Worm (Caenorhabditis elegans) whole organism, L4 larva: ENCODE measurements around the gene snt-2.

Experiments
- F26F4.8 ChIP-seq: fragments of 200-800 bp; sonication (Bioruptor generic); conservative IDR thresholded peaks from 2 replicates; pipeline ENCODE4 v1.3.6; 2022; ENCODE audit warnings: missing genetic modification characterization, missing compliant biosample characterization
- F37D6.2 ChIP-seq: sonication (generic microtip); optimal IDR thresholded peaks from 2 replicates; lab custom pipeline; 2016; ENCODE audit warnings: mild to moderate bottlenecking, missing genetic modification characterization, missing compliant biosample characterization
- F44E2.7 ChIP-seq: fragments of 200-800 bp; sonication (Bioruptor generic); IDR thresholded peaks from 2 replicates; pipeline ENCODE4 v2.1.2; 2022; ENCODE audit warnings: missing genetic modification characterization, missing compliant biosample characterization
- T20F7.1 ChIP-seq: fragments of 200-800 bp; sonication (Bioruptor generic); optimal IDR thresholded peaks from 2 replicates; lab custom pipeline; 2018; ENCODE audit warnings: mild to moderate bottlenecking, missing genetic modification characterization, missing compliant biosample characterization
- T26A8.4 ChIP-seq: fragments of 200-800 bp; sonication (Bioruptor generic); IDR thresholded peaks from 2 replicates; pipeline ENCODE4 v1.3.6; 2022; ENCODE audit warnings: missing genetic modification characterization, missing compliant biosample characterization
- Y5F2A.4 ChIP-seq: fragments of 200-800 bp; sonication (Bioruptor generic); optimal IDR thresholded peaks from 2 replicates; lab custom pipeline; 2018; ENCODE audit warnings: mild to moderate bottlenecking, missing genetic modification characterization, missing compliant biosample characterization
- ZK546.5 ChIP-seq, 2 experiments: sonication (generic microtip); optimal IDR thresholded peaks; 2 replicates each; lab custom pipeline; 2017; ENCODE audit warnings: missing biosample characterization in 2 of 2, missing genetic modification characterization in 2 of 2
- aha-1 ChIP-seq: fragments of 150-350 bp; peaks from one replicate; lab custom pipeline; 2014; ENCODE audit warnings: missing biosample characterization, missing genetic modification characterization
- daf-8 ChIP-seq: fragments of 200-800 bp; sonication (Bioruptor generic); IDR thresholded peaks from 2 replicates; pipeline ENCODE4 v1.3.6; 2022; ENCODE audit warnings: missing genetic modification characterization, missing compliant biosample characterization
- dmd-9 ChIP-seq: fragments of 200-800 bp; sonication (Bioruptor generic); IDR thresholded peaks from 2 replicates; pipeline ENCODE4 v1.3.6; 2022; ENCODE audit warnings: missing genetic modification reagents, missing genetic modification characterization, missing compliant biosample characterization
- egl-27 ChIP-seq: sonication (generic microtip); optimal IDR thresholded peaks from 3 replicates; lab custom pipeline; 2017; ENCODE audit warnings: missing biosample characterization, missing genetic modification reagents, missing genetic modification characterization
- lin-13 ChIP-seq: fragments of 150-350 bp; optimal IDR thresholded peaks from 2 replicates; lab custom pipeline; 2014; ENCODE audit warnings: missing biosample characterization, missing genetic modification reagents, missing genetic modification characterization
- lin-15B ChIP-seq: fragments of 150-350 bp; sonication (generic microtip); optimal IDR thresholded peaks from 3 replicates; lab custom pipeline; 2014; ENCODE audit warnings: missing biosample characterization, missing genetic modification characterization
- lin-29 ChIP-seq: fragments of 200-800 bp; sonication (Bioruptor generic); IDR thresholded peaks from 2 replicates; pipeline ENCODE4 v1.3.6; 2022; ENCODE audit warnings: missing genetic modification reagents, missing genetic modification characterization, missing compliant biosample characterization
- madf-5 ChIP-seq, 2 experiments: fragments of 200-800 bp; sonication (Bioruptor generic); IDR thresholded peaks; 2 replicates each; pipeline ENCODE4 v1.3.6; 2022; ENCODE audit warnings: missing compliant biosample characterization in 2 of 2, missing genetic modification characterization in 2 of 2
- mdl-1 ChIP-seq, 2 experiments: fragments of 150-350 bp in 1 of 2; sonication (generic microtip) in 1 of 2; optimal IDR thresholded peaks; 2 replicates each; lab custom pipeline; 2014 to 2017; ENCODE audit warnings: missing biosample characterization in 2 of 2, missing genetic modification characterization in 2 of 2
- mxl-2 ChIP-seq: fragments of 200-800 bp; sonication (Bioruptor generic); conservative IDR thresholded peaks from 2 replicates; pipeline ENCODE4 v1.3.6; 2022; ENCODE audit warnings: missing genetic modification reagents, missing genetic modification characterization, missing compliant biosample characterization
- mxl-3 ChIP-seq: fragments of 200-800 bp; sonication (Bioruptor generic); optimal IDR thresholded peaks from 2 replicates; lab custom pipeline; 2018; ENCODE audit warnings: mild to moderate bottlenecking, missing genetic modification characterization, missing compliant biosample characterization
- nhr-10 ChIP-seq: fragments of 150-350 bp; optimal IDR thresholded peaks from 2 replicates; lab custom pipeline; 2014; ENCODE audit warnings: missing biosample characterization, missing genetic modification characterization
- nhr-11 ChIP-seq: fragments of 150-350 bp; optimal IDR thresholded peaks from 2 replicates; lab custom pipeline; 2014; ENCODE audit warnings: missing biosample characterization, missing genetic modification characterization
- nhr-237 ChIP-seq: sonication (generic microtip); optimal IDR thresholded peaks from 2 replicates; lab custom pipeline; 2017; ENCODE audit warnings: missing biosample characterization, missing genetic modification characterization
- nhr-41 ChIP-seq: fragments of 200-800 bp; sonication (Bioruptor generic); IDR thresholded peaks from 2 replicates; pipeline ENCODE4 v1.3.6; 2022; ENCODE audit warnings: missing genetic modification reagents, missing genetic modification characterization, missing compliant biosample characterization
- nhr-42 ChIP-seq: fragments of 200-800 bp; sonication (Bioruptor generic); IDR thresholded peaks from 2 replicates; pipeline ENCODE4 v1.3.6; 2022; ENCODE audit warnings: missing genetic modification characterization, missing compliant biosample characterization
- saeg-2 ChIP-seq: fragments of 200-800 bp; sonication (Bioruptor generic); IDR thresholded peaks from 2 replicates; pipeline ENCODE4 v1.3.6; 2022; ENCODE audit warnings: missing genetic modification reagents, missing genetic modification characterization, missing compliant biosample characterization
- set-16 ChIP-seq: fragments of 200-800 bp; sonication (Bioruptor generic); IDR thresholded peaks from 2 replicates; pipeline ENCODE4 v1.3.6; 2022; ENCODE audit warnings: missing genetic modification reagents, missing genetic modification characterization, missing compliant biosample characterization
- skn-1 ChIP-seq: fragments of 150-350 bp; optimal IDR thresholded peaks from 2 replicates; lab custom pipeline; 2014; ENCODE audit warnings: missing biosample characterization, missing genetic modification characterization
- snpc-4 ChIP-seq: fragments of 150-350 bp; optimal IDR thresholded peaks from 2 replicates; lab custom pipeline; 2014; ENCODE audit warnings: missing biosample characterization, missing genetic modification characterization
- unc-130 ChIP-seq: sonication (generic microtip); optimal IDR thresholded peaks from 2 replicates; lab custom pipeline; 2016; ENCODE audit warnings: missing genetic modification reagents, missing genetic modification characterization, missing compliant biosample characterization
- unc-62 ChIP-seq, 3 experiments: fragments of 150-350 bp in 1 of 3; sonication (generic microtip); optimal IDR thresholded peaks in 2 of 3; peaks in 1 of 3; 1 replicate in 1 of 3; 2 replicates in 2 of 3; lab custom pipeline; 2014 to 2017; ENCODE audit warnings: missing biosample characterization in 3 of 3, missing genetic modification characterization in 3 of 3, missing genetic modification reagents in 3 of 3, missing genotype in 1 of 3
- zfp-3 ChIP-seq: fragments of 200-800 bp; sonication (Bioruptor generic); conservative IDR thresholded peaks from 2 replicates; pipeline ENCODE4 v1.3.6; 2022; ENCODE audit warnings: missing genetic modification reagents, missing genetic modification characterization, missing compliant biosample characterization

snt-2 gene

DNA sequence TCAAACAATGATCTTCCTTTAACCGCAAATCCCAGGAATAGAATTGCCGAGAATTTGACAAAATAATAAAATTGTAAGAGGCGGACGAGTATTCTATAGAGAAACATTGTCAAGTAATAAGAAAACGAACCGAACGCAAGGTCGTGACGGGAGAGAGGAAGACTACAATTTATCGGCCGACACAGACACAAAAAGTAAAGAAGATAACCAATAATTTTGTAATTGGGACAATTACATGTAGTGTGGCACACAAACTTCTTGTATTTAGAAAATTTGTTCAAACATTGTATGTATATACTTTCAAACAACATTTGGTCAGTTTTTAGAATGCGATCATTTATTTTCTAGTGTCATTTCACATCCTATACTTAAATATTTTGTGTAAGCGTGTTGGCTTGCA lies 38.4 kb upstream of the snt-2 start, which contains the start of gene ceeh-1 (continued):
- peak; percentile 22 for TF ChIP-seq mxl-3
- peak in 1 of 2 experiments; percentile 15 for TF ChIP-seq unc-62 (GFP tag; optimal IDR thresholded peaks at IDR 0.05 in 1 of 2; lab: Kevin White, UChicago)
- no peak for TF ChIP-seq unc-62 (tag; optimal IDR thresholded peaks at IDR 0.05; lab: Kevin White, UChicago)
- TF ChIP-seq lin-15B: no peak
- no peak for TF ChIP-seq mxl-2 (GFP tag; lab: Robert Waterston, UW)

DNA sequence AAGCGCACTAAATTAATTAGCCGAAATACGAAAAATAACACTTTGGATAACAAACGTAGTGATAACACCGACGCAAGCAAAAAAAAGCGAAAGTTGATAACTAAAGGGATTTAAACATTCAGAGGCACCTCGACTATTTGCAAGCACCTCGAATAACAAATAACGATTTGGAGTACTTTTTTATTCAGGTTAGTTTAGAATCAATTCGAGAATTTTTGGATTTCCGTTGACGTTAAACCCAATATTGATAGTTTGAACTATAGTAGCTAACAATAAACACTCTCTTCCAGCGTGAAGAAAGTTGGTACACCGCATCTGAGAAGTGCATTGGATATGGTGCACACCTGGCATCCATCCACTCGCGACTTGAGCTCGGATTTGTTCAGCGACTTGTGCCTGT lies 31.7 kb upstream of the snt-2 start:
- peak; percentile 98 for TF ChIP-seq aha-1 (tag; lab: Kevin White, UChicago)
- no peak for TF ChIP-seq madf-5 (GFP tag; IDR thresholded peaks at IDR 0.05; lab: Robert Waterston, UW)

DNA sequence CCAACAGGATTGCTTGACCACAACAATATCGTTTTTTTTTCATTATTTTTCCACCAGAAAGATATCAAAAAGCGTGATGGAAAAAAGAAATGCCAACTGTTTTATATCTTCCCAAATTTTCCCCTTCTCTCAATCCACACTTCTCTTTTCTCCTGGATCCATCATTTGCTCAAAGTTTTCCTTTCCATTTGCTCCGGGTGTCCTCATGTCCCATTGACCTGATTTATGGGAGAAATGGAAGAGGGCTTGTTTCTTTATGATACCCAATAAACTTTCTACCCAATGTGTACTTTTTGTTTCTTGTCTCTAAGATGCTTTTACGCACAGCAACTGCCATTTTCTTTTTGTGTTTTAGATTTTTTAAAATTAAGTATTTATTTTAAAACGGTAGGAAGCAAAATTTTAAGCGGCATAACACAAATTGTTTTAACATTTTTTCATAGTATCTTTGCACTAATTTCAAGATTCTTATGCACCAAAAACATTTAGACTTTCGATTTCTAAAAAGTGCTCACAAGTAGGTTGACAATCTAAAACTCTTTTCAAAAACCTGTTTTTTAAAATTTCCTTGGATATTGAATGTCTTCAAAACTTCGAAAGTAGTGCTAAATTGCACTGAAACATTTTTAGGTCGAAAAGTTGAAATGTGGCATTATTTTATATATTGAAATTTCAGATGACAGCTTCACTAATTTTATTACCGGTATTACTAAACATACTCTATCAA lies 29.2 kb upstream of the snt-2 start, which contains the start of gene clec-149:
TSS of gene clec-149 (plus strand) at position 677 of the 727 bp plus-strand sequence.
- TF ChIP-seq nhr-11 (tag; lab: Kevin White, UChicago) (peak; percentile 10), nhr-41 (GFP tag; lab: Robert Waterston, UW) (no peak)

DNA sequence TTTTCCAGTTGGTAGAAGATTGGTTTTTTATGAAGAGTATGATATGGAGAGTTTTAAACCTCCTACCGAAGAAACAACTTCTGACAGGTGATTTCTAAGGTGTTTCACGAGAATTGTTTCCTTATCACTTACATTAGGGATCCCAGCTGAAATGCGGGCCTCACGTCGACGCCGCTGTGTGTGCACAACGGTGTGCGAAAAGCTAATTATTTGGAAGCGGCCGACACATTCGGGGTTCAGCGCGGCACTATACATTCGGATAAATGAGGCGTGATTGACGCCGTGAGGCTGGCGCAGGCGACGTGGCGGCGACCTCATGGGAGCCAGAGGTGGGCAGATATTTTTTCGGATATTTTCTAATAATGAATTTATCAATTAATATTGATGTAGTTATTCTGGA lies 25.8 kb upstream of the snt-2 start:
- TF ChIP-seq nhr-42 (0 out of 2 replicates have a peak, but pooled peaks have one; percentile 10), set-16 (GFP tag; lab: Robert Waterston, UW) (peak; percentile 36; the same call in 1 of the 2 replicates), nhr-10 (tag; lab: Kevin White, UChicago) (no peak)

DNA sequence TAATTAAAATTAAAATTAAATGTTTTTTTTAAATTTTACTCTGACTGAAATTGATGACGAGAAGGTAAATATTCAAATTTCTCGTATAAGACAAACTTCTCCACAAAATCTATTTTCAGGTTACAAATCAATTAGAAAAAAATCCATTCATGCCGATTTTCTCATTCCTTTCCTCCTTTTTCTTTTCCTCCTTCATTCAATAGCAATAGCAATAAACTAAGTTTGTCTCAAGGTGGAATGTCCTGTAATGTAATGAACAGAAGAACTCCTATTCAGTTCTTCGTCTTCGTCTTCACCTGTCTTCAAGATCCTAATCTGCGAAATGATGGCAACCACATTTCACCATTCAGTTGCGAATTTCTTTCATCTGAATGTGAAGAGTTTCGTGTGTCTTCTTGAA lies 22.3 kb upstream of the snt-2 start, which contains the start of gene dac-1:
TSS of gene dac-1 (plus strand) at position 301 of the 400 bp plus-strand sequence.
- TF ChIP-seq T26A8.4: no peak
- no peak for TF ChIP-seq mxl-3
- TF ChIP-seq skn-1: no peak
- TF ChIP-seq nhr-237: no peak
- TF ChIP-seq saeg-2 (GFP tag; lab: Robert Waterston, UW): no peak
- no peak for TF ChIP-seq lin-29 (GFP tag; lab: Robert Waterston, UW)
- no peak for TF ChIP-seq T20F7.1 (GFP tag; lab: Kevin White, UChicago)
- no peak for TF ChIP-seq F44E2.7 (GFP tag; lab: Robert Waterston, UW)
- TF ChIP-seq lin-13 (GFP tag; lab: Kevin White, UChicago): no peak
- no peak for TF ChIP-seq daf-8 (GFP tag; lab: Robert Waterston, UW)
- no peak for TF ChIP-seq nhr-11 (tag; lab: Kevin White, UChicago)
- TF ChIP-seq snpc-4 (tag; lab: Kevin White, UChicago): no peak
- no peak for TF ChIP-seq dmd-9 (GFP tag; lab: Robert Waterston, UW)
- TF ChIP-seq unc-130 (GFP tag; lab: Kevin White, UChicago): no peak
- no peak for TF ChIP-seq F37D6.2
- no peak for TF ChIP-seq mdl-1 (tag; optimal IDR thresholded peaks at IDR 0.05; lab: Kevin White, UChicago)
- no peak for TF ChIP-seq F26F4.8 (GFP tag; lab: Robert Waterston, UW)
- TF ChIP-seq Y5F2A.4: no peak
- no peak for TF ChIP-seq ZK546.5 (tag; optimal IDR thresholded peaks at IDR 0.05; lab: Kevin White, UChicago)

DNA sequence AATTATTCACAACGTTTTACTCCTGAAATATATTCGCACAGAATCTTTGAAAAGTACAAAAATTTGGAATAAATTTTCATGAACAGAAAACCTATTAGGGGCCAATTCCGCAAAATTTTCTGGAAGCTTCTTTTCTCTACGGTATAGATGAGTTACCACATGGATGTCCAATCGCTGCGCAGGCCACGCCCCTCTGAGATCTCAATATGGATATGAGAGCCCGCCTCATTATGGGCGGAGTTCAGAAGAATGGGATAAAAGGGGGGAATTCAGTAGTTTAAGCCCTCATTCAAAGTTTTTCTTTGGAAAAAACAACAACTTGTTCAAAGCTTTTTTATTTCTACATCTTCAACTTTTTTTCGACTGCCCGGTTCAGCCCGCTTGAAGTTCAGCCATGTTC lies 18.0 kb upstream of the snt-2 start, which contains the start of gene daf-7:
TSS of gene daf-7 (plus strand) at position 301 of the 400 bp plus-strand sequence.
- TF ChIP-seq aha-1 (tag; lab: Kevin White, UChicago) (peak; percentile 65), egl-27 (tag; lab: Kevin White, UChicago) (no peak), F37D6.2 (no peak), zfp-3 (GFP tag; lab: Robert Waterston, UW) (no peak)
